Worm (Caenorhabditis elegans) whole organism, dauer: ENCODE measurements around the gene D2024.5.

Source experiments
- unc-62 ChIP-seq: sonication (generic microtip); optimal IDR thresholded peaks from 2 replicates; lab custom pipeline; 2017; ENCODE audit warnings: missing biosample characterization, missing genetic modification reagents, missing genetic modification characterization

D2024.5 gene

ce11 chrIV:7236248-7236772 lies 8.2 kb upstream of the D2024.5 start:
- no peak for TF ChIP-seq unc-62 (GFP tag; lab: Kevin White, UChicago)

- TF ChIP-seq unc-62 (GFP tag; lab: Kevin White, UChicago), result no peak
These were observed 7.3 kb upstream of the D2024.5 start for ce11 chrIV:7235382-7235917.

- TF ChIP-seq unc-62 (GFP tag; lab: Kevin White, UChicago), result no peak
These were observed 6.5 kb upstream of the D2024.5 start for ce11 chrIV:7234623-7235022.

- no peak for TF ChIP-seq unc-62 (GFP tag; lab: Kevin White, UChicago)
These were observed 5.5 kb upstream of the D2024.5 start for ce11 chrIV:7233566-7234014.

ce11 chrIV:7230935-7231334 lies 2.8 kb upstream of the D2024.5 start, which contains the start of gene D2024.4:
TSS of gene D2024.4 (plus strand) at chrIV:7231235.
- no peak for TF ChIP-seq unc-62 (GFP tag; lab: Kevin White, UChicago)

- TF ChIP-seq unc-62 (GFP tag; lab: Kevin White, UChicago), result no peak
These were observed 2.1 kb upstream of the D2024.5 start, which contains the start of gene cap-1 for ce11 chrIV:7230198-7230597. TSS of gene cap-1 (minus strand) at chrIV:7230223.

- no peak for TF ChIP-seq unc-62 (GFP tag; lab: Kevin White, UChicago)
These were observed 1.0 kb downstream of the D2024.5 start, which contains the start of gene R13A1.10 for ce11 chrIV:7227072-7227471. TSS of gene R13A1.10 (minus strand) at chrIV:7227172.

- no peak for TF ChIP-seq unc-62 (GFP tag; lab: Kevin White, UChicago)
These were observed 6.0 kb downstream of the D2024.5 start for ce11 chrIV:7222088-7222487.

ce11 chrIV:7219398-7220087 lies 8.6 kb downstream of the D2024.5 start, which contains the start of the genes glb-23 and R13A1.1:
TSS of gene glb-23 (minus strand) at chrIV:7219498.
TSS of gene R13A1.1 (plus strand) at chrIV:7220037.
- TF ChIP-seq unc-62 (GFP tag; lab: Kevin White, UChicago), result no peak

ce11 chrIV:7216210-7216609 lies 11.9 kb downstream of the D2024.5 start:
- no peak for TF ChIP-seq unc-62 (GFP tag; lab: Kevin White, UChicago)

- no peak for TF ChIP-seq unc-62 (GFP tag; lab: Kevin White, UChicago)
These were observed 15.3 kb downstream of the D2024.5 start for ce11 chrIV:7212769-7213168.

ce11 chrIV:7211313-7211712 lies 16.8 kb downstream of the D2024.5 start:
- no peak for TF ChIP-seq unc-62 (GFP tag; lab: Kevin White, UChicago)

- TF ChIP-seq unc-62 (GFP tag; lab: Kevin White, UChicago), result no peak
These were observed 19.1 kb downstream of the D2024.5 start for ce11 chrIV:7208961-7209360.

ce11 chrIV:7205969-7206368 lies 22.1 kb downstream of the D2024.5 start, which contains the start of gene kcc-1:
TSS of gene kcc-1 (plus strand) at chrIV:7206269.
- no peak for TF ChIP-seq unc-62 (GFP tag; lab: Kevin White, UChicago)

- no peak for TF ChIP-seq unc-62 (GFP tag; lab: Kevin White, UChicago)
These were observed 24.4 kb downstream of the D2024.5 start, which contains the start of gene R13A1.3 for ce11 chrIV:7203696-7204095. TSS of gene R13A1.3 (plus strand) at chrIV:7203996.

ce11 chrIV:7196853-7197252 lies 31.3 kb downstream of the D2024.5 start, which contains the start of gene unc-8:
TSS of gene unc-8 (plus strand) at chrIV:7197153.
- no peak for TF ChIP-seq unc-62 (GFP tag; lab: Kevin White, UChicago)
